Worm (Caenorhabditis elegans): ENCODE measurements around the gene clec-170.

The clec-170 gene

DNA sequence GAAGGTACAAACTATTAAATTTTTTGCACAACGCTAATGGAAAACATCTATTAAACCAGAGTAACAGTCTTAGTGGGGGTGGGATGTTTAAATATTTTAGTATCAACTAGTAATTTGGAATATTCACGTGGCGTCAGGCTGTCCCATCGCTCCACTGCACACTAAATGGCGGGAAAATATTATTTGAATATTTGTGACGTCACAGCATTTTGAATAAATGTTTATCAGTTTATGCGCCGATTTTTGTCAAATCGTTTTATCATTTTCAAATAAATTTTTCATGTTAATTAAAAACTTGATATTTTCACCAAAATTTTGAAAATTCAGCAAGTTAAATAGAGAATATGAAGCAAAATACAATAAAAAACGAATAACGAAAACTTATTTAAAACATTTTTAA lies 23.4 kb upstream of the clec-170 start, which contains the start of gene F38A1.15:
F38A1.15 (minus strand) TSS at position 101 of the 400 bp plus-strand sequence.
- no peak for TF ChIP-seq nhr-237 (tag; optimal IDR thresholded peaks at IDR 0.05)
- TF ChIP-seq unc-62 (GFP tag; optimal IDR thresholded peaks at IDR 0.05 in 1 of 2): peak in 1 of 2 experiments; percentile 72
- no peak for TF ChIP-seq unc-62 (tag; optimal IDR thresholded peaks at IDR 0.05)
- TF ChIP-seq aly-2 (tag; optimal IDR thresholded peaks at IDR 0.05): no peak

DNA sequence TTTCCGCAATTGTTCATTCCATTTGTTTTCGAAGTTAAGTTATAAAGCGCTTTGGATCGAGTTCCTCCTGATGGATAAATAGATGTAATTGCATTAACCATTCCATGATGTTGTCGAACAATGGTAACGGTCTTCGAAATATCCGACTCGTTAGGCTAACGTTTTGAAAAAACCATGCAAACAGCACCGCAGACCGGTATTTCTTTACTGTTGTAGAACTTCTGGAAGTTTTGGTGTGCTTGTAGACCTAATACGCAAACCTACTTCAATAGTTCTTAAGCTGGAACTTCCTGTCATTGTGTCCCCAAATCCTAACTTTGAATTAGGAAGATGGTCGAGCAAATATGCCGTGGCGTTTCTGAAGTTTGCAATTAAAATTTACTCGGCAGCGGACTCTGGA lies 21.4 kb upstream of the clec-170 start, which contains the start of gene F38A1.9:
F38A1.9 (minus strand) TSS at position 101 of the 400 bp plus-strand sequence.
- TF ChIP-seq F44E2.7 (GFP tag; IDR thresholded peaks at IDR 0.05) (no peak), egl-27 (tag; optimal IDR thresholded peaks at IDR 0.05) (no peak), dmd-8 (GFP tag; IDR thresholded peaks at IDR 0.05) (no peak), lin-1 (GFP tag; IDR thresholded peaks at IDR 0.05) (no peak), sdz-12 (GFP tag; optimal IDR thresholded peaks at IDR 0.05) (no peak), mep-1 (tag; optimal IDR thresholded peaks at IDR 0.05) (no peak), egl-43 (GFP tag; IDR thresholded peaks at IDR 0.05) (no peak)

DNA sequence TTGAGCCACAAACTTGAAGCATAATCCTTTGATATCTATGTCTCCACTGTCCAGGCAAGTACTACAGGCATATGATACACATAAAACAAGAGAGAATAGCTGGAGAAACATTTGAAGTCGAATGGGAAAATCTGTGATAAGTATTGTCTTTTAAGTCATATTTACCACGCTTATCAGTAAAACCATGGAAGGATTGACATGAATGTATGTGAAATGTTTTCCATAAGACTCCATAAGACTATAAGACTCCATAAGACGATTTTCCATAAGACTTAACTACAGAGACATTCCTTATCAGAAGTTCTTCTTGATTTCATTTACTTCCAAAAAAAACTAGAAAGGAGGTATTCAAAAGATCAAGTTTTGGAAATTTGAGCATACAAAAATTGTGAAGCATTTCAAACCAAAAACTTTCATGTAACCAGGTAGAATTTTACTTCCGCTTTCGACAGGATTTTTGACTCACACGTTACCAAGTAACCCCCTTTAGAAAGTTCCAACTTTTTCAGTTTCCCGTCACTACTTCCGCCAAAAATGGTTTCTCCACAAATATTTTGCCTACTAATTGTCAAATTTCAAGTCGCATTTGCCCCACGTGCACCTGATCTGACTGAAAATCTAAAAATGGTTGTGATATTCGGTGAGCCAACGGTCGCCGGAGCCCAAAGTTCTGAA lies 19.8 kb upstream of the clec-170 start, which contains the start of the genes clec-165 and F38A1.11:
clec-165 (minus strand) TSS at position 125 of the 675 bp plus-strand sequence.
F38A1.11 (plus strand) TSS at position 625 of the 675 bp plus-strand sequence.
- no peak for TF ChIP-seq pqm-1 (tag; optimal IDR thresholded peaks at IDR 0.05)
- TF ChIP-seq lin-1 (GFP tag; IDR thresholded peaks at IDR 0.05): no peak
- no peak for TF ChIP-seq madf-5 (GFP tag; IDR thresholded peaks at IDR 0.05)
- TF ChIP-seq mes-2 (tag; optimal IDR thresholded peaks at IDR 0.05; ENCODE audit: poor library complexity, severe bottlenecking): no peak
- no peak for TF ChIP-seq arid-1 (GFP tag; conservative IDR thresholded peaks at IDR 0.05)
- no peak for TF ChIP-seq attf-4 (tag; optimal IDR thresholded peaks at IDR 0.05)
- TF ChIP-seq aha-1 (tag): peak; percentile 8
- TF ChIP-seq nhr-28 (tag; optimal IDR thresholded peaks at IDR 0.05): peak; percentile 27
- no peak for TF ChIP-seq ceh-62 (tag; optimal IDR thresholded peaks at IDR 0.05)
- TF ChIP-seq saeg-2 (GFP tag; IDR thresholded peaks at IDR 0.05): no peak
- TF ChIP-seq dmd-6 (GFP tag; IDR thresholded peaks at IDR 0.05): peak; percentile 51
- TF ChIP-seq zfp-2 (tag; optimal IDR thresholded peaks at IDR 0.05): no peak
- TF ChIP-seq duxl-1 (tag; optimal IDR thresholded peaks at IDR 0.05; ENCODE audit: poor library complexity): no peak
- TF ChIP-seq nhr-77 (tag; optimal IDR thresholded peaks at IDR 0.05): no peak
- no peak for TF ChIP-seq ama-1 (optimal IDR thresholded peaks at IDR 0.05)
- no peak for TF ChIP-seq madf-9 (GFP tag; conservative IDR thresholded peaks at IDR 0.05)
- TF ChIP-seq ZK337.2 (GFP tag; IDR thresholded peaks at IDR 0.05): no peak
- TF ChIP-seq F49E8.2 (tag; optimal IDR thresholded peaks at IDR 0.05; ENCODE audit: borderline replicate concordance): no peak
- TF ChIP-seq Y105C5A.15 (GFP tag; IDR thresholded peaks at IDR 0.05): no peak
- TF ChIP-seq ztf-7 (tag; optimal IDR thresholded peaks at IDR 0.05): no peak
- no peak for TF ChIP-seq cey-2 (tag; optimal IDR thresholded peaks at IDR 0.05; ENCODE audit: borderline replicate concordance, insufficient read depth)
- no peak for TF ChIP-seq daf-16 (GFP tag; optimal IDR thresholded peaks at IDR 0.05)
- TF ChIP-seq daf-16 (tag; optimal IDR thresholded peaks at IDR 0.05): peak; percentile 34
- no peak for TF ChIP-seq pha-4 (GFP tag; IDR thresholded peaks at IDR 0.05)
- TF ChIP-seq pha-4 (tag; optimal IDR thresholded peaks at IDR 0.05): no peak
- no peak for TF ChIP-seq sdz-12 (GFP tag; optimal IDR thresholded peaks at IDR 0.05)
- no peak for TF ChIP-seq egl-43 (GFP tag; IDR thresholded peaks at IDR 0.05)

- TF ChIP-seq ceh-20 (GFP tag; IDR thresholded peaks at IDR 0.05) (no peak), spr-3 (GFP tag; optimal IDR thresholded peaks at IDR 0.05) (no peak), dpl-1 (GFP tag; optimal IDR thresholded peaks at IDR 0.05) (no peak), ceh-32 (tag; optimal IDR thresholded peaks at IDR 0.05; ENCODE audit: poor library complexity) (no peak), zip-11 (GFP tag; IDR thresholded peaks at IDR 0.05) (no peak), hlh-11 (tag; optimal IDR thresholded peaks at IDR 0.05) (no peak), mxl-2 (GFP tag; conservative IDR thresholded peaks at IDR 0.05) (no peak), ceh-28 (tag; optimal IDR thresholded peaks at IDR 0.05) (no peak), aha-1 (tag) (no peak), hmg-1.1 (GFP tag; IDR thresholded peaks at IDR 0.05) (no peak), daf-12 (tag; optimal IDR thresholded peaks at IDR 0.05) (no peak), pha-4 (GFP tag; IDR thresholded peaks at IDR 0.05) (no peak), pha-4 (tag; optimal IDR thresholded peaks at IDR 0.05) (no peak), F26F4.8 (GFP tag; conservative IDR thresholded peaks at IDR 0.05) (no peak), mes-2 (tag; optimal IDR thresholded peaks at IDR 0.05; ENCODE audit: poor library complexity, severe bottlenecking) (no peak), pqm-1 (tag; optimal IDR thresholded peaks at IDR 0.05) (no peak)
Observed at ce11 chrIV:1251242-1251911, 15.3 kb upstream of the clec-170 start, which contains the start of the genes clec-166 and F38A1.6. clec-166 (minus strand) TSS chrIV:1251342. F38A1.6 (plus strand) TSS chrIV:1251861.

Measured in whole organism, L4 larva.